Worm (Caenorhabditis elegans): Measurements from ENCODE around the gene T03F6.10.

Gene T03F6.10

DNA sequence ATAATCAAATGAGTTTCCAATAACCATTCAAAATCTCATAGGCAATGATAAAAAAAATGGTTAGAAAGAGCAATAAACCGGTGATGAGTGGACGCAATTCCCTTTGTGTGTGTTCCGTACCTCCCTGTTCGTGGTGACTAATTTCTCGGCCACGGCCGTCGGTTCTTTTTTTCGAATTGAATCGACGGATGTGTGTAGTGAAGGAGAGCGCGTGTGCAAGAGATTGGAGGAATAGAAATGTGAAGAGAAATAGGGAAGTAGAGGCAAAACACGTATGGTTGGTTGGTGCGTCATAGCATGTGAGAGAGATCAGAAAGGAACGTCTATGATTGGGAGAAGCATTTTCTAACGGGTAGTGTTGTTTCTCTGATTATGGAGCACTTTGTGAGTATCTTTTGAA lies 18.3 kb downstream of the T03F6.10 start:
- TF ChIP-seq elt-2 (tag; optimal IDR thresholded peaks at IDR 0.05), result no peak
- TF ChIP-seq nhr-12 (tag; optimal IDR thresholded peaks at IDR 0.05), result no peak
- TF ChIP-seq jun-1 (tag; optimal IDR thresholded peaks at IDR 0.05), result peak; percentile 18
- no peak for TF ChIP-seq lir-3 (tag; optimal IDR thresholded peaks at IDR 0.05; ENCODE audit: poor library complexity)
- TF ChIP-seq sox-4 (tag; optimal IDR thresholded peaks at IDR 0.05), result no peak
- TF ChIP-seq ceh-82 (tag; optimal IDR thresholded peaks at IDR 0.05), result peak in 1 of 3 experiments; percentile 69
- TF ChIP-seq blmp-1 (tag; optimal IDR thresholded peaks at IDR 0.05), result peak; percentile 58
- TF ChIP-seq fos-1 (tag; optimal IDR thresholded peaks at IDR 0.05), result peak; percentile 37
- TF ChIP-seq nhr-237 (tag; optimal IDR thresholded peaks at IDR 0.05), result no peak
- TF ChIP-seq unc-98 (GFP tag; IDR thresholded peaks at IDR 0.05), result no peak
- peak; percentile 36 to 41 for TF ChIP-seq efl-1 (optimal IDR thresholded peaks at IDR 0.05)
- peak; percentile 31 to 67 for TF ChIP-seq efl-1 (GFP tag; optimal IDR thresholded peaks at IDR 0.05 in 1 of 2)
- no peak for TF ChIP-seq lin-39 (tag; optimal IDR thresholded peaks at IDR 0.05)
- TF ChIP-seq hlh-4 (tag; optimal IDR thresholded peaks at IDR 0.05), result no peak
- TF ChIP-seq snu-23 (GFP tag; optimal IDR thresholded peaks at IDR 0.05), result peak; percentile 50
- peak; percentile 21 for TF ChIP-seq nhr-20 (tag; optimal IDR thresholded peaks at IDR 0.05)
- no peak for TF ChIP-seq ceh-63 (GFP tag; optimal IDR thresholded peaks at IDR 0.05)
- peak; percentile 17 to 63 for TF ChIP-seq lsy-2 (tag; optimal IDR thresholded peaks at IDR 0.05)
- peak in 1 of 2 experiments; percentile 66 for TF ChIP-seq mdl-1 (tag; optimal IDR thresholded peaks at IDR 0.05)
- TF ChIP-seq elt-3 (tag; optimal IDR thresholded peaks at IDR 0.05), result no peak
- TF ChIP-seq mef-2 (tag; optimal IDR thresholded peaks at IDR 0.05), result no peak
- no peak for TF ChIP-seq sup-37 (GFP tag; optimal IDR thresholded peaks at IDR 0.05)
- no peak for TF ChIP-seq unc-62 (GFP tag; optimal IDR thresholded peaks at IDR 0.05)
- peak; percentile 68 for TF ChIP-seq skn-1 (tag; optimal IDR thresholded peaks at IDR 0.05)
- peak; percentile 48 for TF ChIP-seq nhr-71 (tag; optimal IDR thresholded peaks at IDR 0.05)
- no peak for TF ChIP-seq nhr-28 (tag; optimal IDR thresholded peaks at IDR 0.05)
- no peak for TF ChIP-seq C16A3.4 (tag; optimal IDR thresholded peaks at IDR 0.05)
- TF ChIP-seq F16B12.6 (tag; optimal IDR thresholded peaks at IDR 0.05), result peak; percentile 56
- TF ChIP-seq lin-13 (GFP tag; optimal IDR thresholded peaks at IDR 0.05), result no peak
- peak; percentile 98 for TF ChIP-seq lin-14 (GFP tag; optimal IDR thresholded peaks at IDR 0.05)
- no peak for TF ChIP-seq nhr-77 (tag; optimal IDR thresholded peaks at IDR 0.05)
- TF ChIP-seq nhr-47 (tag; optimal IDR thresholded peaks at IDR 0.05), result peak; percentile 16
- no peak for TF ChIP-seq isw-1 (GFP tag; IDR thresholded peaks at IDR 0.05)
- peak in 2 of 3 experiments; percentile 34 to 60 for TF ChIP-seq dpl-1 (GFP tag; optimal IDR thresholded peaks at IDR 0.05)
- TF ChIP-seq nhr-85 (tag), result peak; percentile 59
- TF ChIP-seq lin-15B (tag; optimal IDR thresholded peaks at IDR 0.05), result peak; percentile 4
- peak; percentile 77 for TF ChIP-seq fkh-8 (tag; optimal IDR thresholded peaks at IDR 0.05)
- peak; percentile 36 to 58 for TF ChIP-seq lin-35 (GFP tag; optimal IDR thresholded peaks at IDR 0.05)
- TF ChIP-seq xbp-1 (tag; optimal IDR thresholded peaks at IDR 0.05), result peak; percentile 13
- peak; percentile 9 for TF ChIP-seq swsn-7 (tag; optimal IDR thresholded peaks at IDR 0.05)
- no peak for TF ChIP-seq ets-5 (GFP tag; IDR thresholded peaks at IDR 0.05)
- no peak for TF ChIP-seq dsc-1 (tag; optimal IDR thresholded peaks at IDR 0.05)
- no peak for TF ChIP-seq ztf-11 (tag; optimal IDR thresholded peaks at IDR 0.05)

DNA sequence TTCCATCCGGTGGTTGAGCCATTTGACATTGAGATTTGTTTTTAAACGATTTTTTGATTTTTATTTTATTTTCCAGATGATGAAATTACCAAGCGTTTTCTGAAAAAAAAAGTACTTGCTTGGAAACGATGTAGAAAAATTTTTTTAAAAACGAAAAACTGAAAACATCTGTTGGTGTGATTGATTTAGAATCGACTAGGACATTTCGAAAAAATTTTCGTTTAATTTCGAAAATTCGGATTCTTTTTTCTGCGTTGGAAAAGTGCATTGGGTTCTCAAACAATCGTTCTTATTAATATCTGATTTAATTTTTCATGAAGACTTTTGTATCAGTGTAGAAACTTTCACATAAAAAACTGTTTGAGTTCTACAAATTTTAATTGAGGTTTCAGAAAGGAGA lies 18.9 kb downstream of the T03F6.10 start, which contains the start of gene F53A2.9:
Gene F53A2.9 (minus strand): TSS at position 101 of the 400 bp plus-strand sequence.
- TF ChIP-seq dpl-1 (GFP tag; optimal IDR thresholded peaks at IDR 0.05), result no peak
- no peak for TF ChIP-seq lin-39 (tag; optimal IDR thresholded peaks at IDR 0.05)
- no peak for TF ChIP-seq blmp-1 (tag; optimal IDR thresholded peaks at IDR 0.05)
- TF ChIP-seq ztf-4 (tag; optimal IDR thresholded peaks at IDR 0.05), result no peak
- TF ChIP-seq nhr-84 (tag; optimal IDR thresholded peaks at IDR 0.05), result no peak
- no peak for TF ChIP-seq jun-1 (tag; optimal IDR thresholded peaks at IDR 0.05)
- no peak for TF ChIP-seq pqm-1 (tag; optimal IDR thresholded peaks at IDR 0.05)
- TF ChIP-seq ceh-8 (GFP tag; optimal IDR thresholded peaks at IDR 0.05), result no peak
- no peak for TF ChIP-seq nhr-11 (tag; optimal IDR thresholded peaks at IDR 0.05)
